Worm (Caenorhabditis elegans) whole organism, L3 larva: ENCODE results near the gene T28B11.1.

ENCODE experiments used
- ZK546.5 ChIP-seq: sonication (generic microtip); optimal IDR thresholded peaks from 2 replicates; lab custom pipeline; 2017; ENCODE audit warnings: missing biosample characterization, missing genetic modification characterization
- aly-2 ChIP-seq: fragments of 150-350 bp; optimal IDR thresholded peaks from 2 replicates; lab custom pipeline; 2014; ENCODE audit warnings: missing biosample characterization, missing genetic modification characterization
- ama-1 ChIP-seq: fragments of 150-350 bp; optimal IDR thresholded peaks from 2 replicates; lab custom pipeline; 2018
- ceh-28 ChIP-seq: fragments of 150-350 bp; optimal IDR thresholded peaks from 2 replicates; lab custom pipeline; 2014; ENCODE audit warnings: missing biosample characterization, missing genetic modification reagents, missing genetic modification characterization
- ceh-9 ChIP-seq: sonication (generic microtip); optimal IDR thresholded peaks from 2 replicates; lab custom pipeline; 2018; ENCODE audit warnings: missing biosample characterization, missing genetic modification characterization
- daf-12 ChIP-seq: fragments of 150-350 bp; optimal IDR thresholded peaks from 2 replicates; lab custom pipeline; 2014; ENCODE audit warnings: missing biosample characterization, missing genetic modification reagents, missing genetic modification characterization
- egl-27 ChIP-seq: sonication (generic microtip); optimal IDR thresholded peaks from 4 replicates; lab custom pipeline; 2017; ENCODE audit warnings: missing biosample characterization, missing genetic modification reagents, missing genetic modification characterization
- egl-5 ChIP-seq: fragments of 150-350 bp; optimal IDR thresholded peaks from 2 replicates; lab custom pipeline; 2017; ENCODE audit warnings: missing biosample characterization, missing genetic modification reagents, missing genetic modification characterization, inconsistent platforms
- elt-1 ChIP-seq: fragments of 150-350 bp; optimal IDR thresholded peaks from 2 replicates; lab custom pipeline; 2014; ENCODE audit warnings: missing biosample characterization, missing genetic modification characterization
- elt-2 ChIP-seq: sonication (generic microtip); optimal IDR thresholded peaks from 2 replicates; lab custom pipeline; 2016; ENCODE audit warnings: missing genetic modification reagents, mild to moderate bottlenecking, missing genetic modification characterization, missing compliant biosample characterization
- elt-3 ChIP-seq, 3 experiments: fragments of 150-350 bp in 1 of 3; sonication (generic microtip) in 2 of 3; optimal IDR thresholded peaks; 2 replicates in 2 of 3; 4 replicates in 1 of 3; lab custom pipeline; 2014 to 2017; ENCODE audit warnings: missing biosample characterization in 3 of 3, missing genetic modification characterization in 3 of 3
- eor-1 ChIP-seq, 2 experiments: fragments of 150-350 bp; optimal IDR thresholded peaks; 2 replicates each; lab custom pipeline; 2014 to 2018; ENCODE audit warnings: missing biosample characterization in 2 of 2, missing genetic modification characterization in 2 of 2
- fkh-10 ChIP-seq: sonication (generic microtip); optimal IDR thresholded peaks from 2 replicates; lab custom pipeline; 2017; ENCODE audit warnings: missing biosample characterization, missing genetic modification reagents, missing genetic modification characterization
- fkh-2 ChIP-seq: fragments of 150-350 bp; optimal IDR thresholded peaks from 2 replicates; lab custom pipeline; 2014; ENCODE audit warnings: missing biosample characterization, missing genetic modification reagents, missing genetic modification characterization
- fos-1 ChIP-seq: fragments of 150-350 bp; optimal IDR thresholded peaks from 2 replicates; lab custom pipeline; 2014; ENCODE audit warnings: missing biosample characterization, missing genetic modification characterization
- jun-1 ChIP-seq: fragments of 150-350 bp; optimal IDR thresholded peaks from 2 replicates; lab custom pipeline; 2014; ENCODE audit warnings: missing biosample characterization, missing genetic modification reagents, missing genetic modification characterization
- lin-15B ChIP-seq: fragments of 150-350 bp; optimal IDR thresholded peaks from 2 replicates; lab custom pipeline; 2014; ENCODE audit warnings: missing biosample characterization, missing genetic modification characterization
- lin-39 ChIP-seq: fragments of 150-350 bp; optimal IDR thresholded peaks from 2 replicates; lab custom pipeline; 2018; ENCODE audit warnings: missing biosample characterization, missing genetic modification reagents, missing genetic modification characterization
- lsy-12 ChIP-seq: sonication (generic microtip); optimal IDR thresholded peaks from 2 replicates; lab custom pipeline; 2016; ENCODE audit warnings: mild to moderate bottlenecking, missing genetic modification characterization, missing compliant biosample characterization
- nfya-1 ChIP-seq: sonication (generic microtip); optimal IDR thresholded peaks from 2 replicates; lab custom pipeline; 2017; ENCODE audit warnings: missing genetic modification characterization, mild to moderate bottlenecking, missing compliant biosample characterization, antibody characterized with exemption, moderate library complexity; ENCODE audit not compliant: insufficient read depth
- nhr-11 ChIP-seq: fragments of 150-350 bp; optimal IDR thresholded peaks from 2 replicates; lab custom pipeline; 2014; ENCODE audit warnings: missing biosample characterization, missing genetic modification characterization
- nhr-12 ChIP-seq: fragments of 150-350 bp; optimal IDR thresholded peaks from 2 replicates; lab custom pipeline; 2014; ENCODE audit warnings: missing biosample characterization, missing genetic modification characterization
- nhr-23 ChIP-seq: fragments of 150-350 bp; optimal IDR thresholded peaks from 2 replicates; lab custom pipeline; 2014; ENCODE audit warnings: missing biosample characterization, missing genetic modification reagents, missing genetic modification characterization
- nhr-237 ChIP-seq: fragments of 150-350 bp; optimal IDR thresholded peaks from 2 replicates; lab custom pipeline; 2014; ENCODE audit warnings: missing biosample characterization, missing genetic modification characterization
- nhr-43 ChIP-seq: sonication (generic microtip); optimal IDR thresholded peaks from 2 replicates; lab custom pipeline; 2016; ENCODE audit warnings: mild to moderate bottlenecking, missing genetic modification characterization, missing compliant biosample characterization; ENCODE audit not compliant: poor library complexity, severe bottlenecking
- nhr-67 ChIP-seq: fragments of 150-350 bp; optimal IDR thresholded peaks from 2 replicates; lab custom pipeline; 2014; ENCODE audit warnings: missing biosample characterization, missing genetic modification characterization
- nhr-76 ChIP-seq: fragments of 150-350 bp; sonication (generic microtip); optimal IDR thresholded peaks from 5 replicates; lab custom pipeline; 2014; ENCODE audit warnings: missing biosample characterization, missing genetic modification characterization
- pha-4 ChIP-seq: fragments of 150-350 bp; optimal IDR thresholded peaks from 2 replicates; lab custom pipeline; 2014; ENCODE audit warnings: missing biosample characterization, missing genetic modification reagents, missing genetic modification characterization
- pqm-1 ChIP-seq: fragments of 150-350 bp; optimal IDR thresholded peaks from 2 replicates; lab custom pipeline; 2017; ENCODE audit warnings: missing biosample characterization, missing genetic modification characterization, inconsistent platforms
- sea-2 ChIP-seq: fragments of 150-350 bp; sonication (generic microtip); optimal IDR thresholded peaks from 4 replicates; lab custom pipeline; 2014; ENCODE audit warnings: missing biosample characterization, missing genetic modification reagents, missing genetic modification characterization
- skn-1 ChIP-seq: fragments of 150-350 bp; optimal IDR thresholded peaks from 2 replicates; lab custom pipeline; 2014; ENCODE audit warnings: missing biosample characterization, missing genetic modification characterization
- tbx-2 ChIP-seq: sonication (generic microtip); optimal IDR thresholded peaks from 2 replicates; lab custom pipeline; 2016; ENCODE audit warnings: mild to moderate bottlenecking, missing genetic modification characterization, missing compliant biosample characterization
- unc-39 ChIP-seq: sonication (generic microtip); optimal IDR thresholded peaks from 4 replicates; lab custom pipeline; 2017; ENCODE audit warnings: missing biosample characterization, missing genetic modification characterization
- unc-62 ChIP-seq: fragments of 150-350 bp; sonication (generic microtip); optimal IDR thresholded peaks from 4 replicates; lab custom pipeline; 2014; ENCODE audit warnings: missing biosample characterization, missing genetic modification reagents, missing genetic modification characterization

The T28B11.1 gene

DNA sequence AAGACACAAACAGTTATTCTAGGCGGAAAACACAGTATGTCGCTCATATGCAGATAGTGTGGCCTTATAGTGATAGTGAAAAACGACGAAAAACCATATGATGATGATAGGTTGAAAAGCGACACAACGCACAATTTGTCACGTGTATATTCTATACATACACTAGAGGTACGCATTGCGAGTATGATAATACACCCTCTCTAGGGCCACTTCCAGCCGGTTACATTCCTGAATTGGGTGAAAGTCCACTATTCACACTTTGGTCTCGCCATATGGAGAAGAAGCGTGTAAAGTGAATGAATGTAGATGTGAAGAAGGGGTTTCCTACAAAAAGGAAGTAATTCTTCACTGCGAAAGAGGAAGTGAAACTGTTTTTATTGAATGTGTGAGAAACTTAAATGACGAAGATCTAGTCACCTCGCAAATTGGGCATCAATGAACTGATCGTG is 2.7 kb downstream of the T28B11.1 start (continued):
- TF ChIP-seq nhr-76 (no peak), nhr-11 (no peak), nhr-12 (tag; lab: Kevin White, UChicago) (no peak), ceh-28 (tag; lab: Kevin White, UChicago) (peak; percentile 59), ama-1 (no peak)

ce11 chrV:10727651-10728050 is 4.6 kb downstream of the T28B11.1 start:
- no peak for TF ChIP-seq fkh-2 (tag; lab: Kevin White, UChicago)
- TF ChIP-seq nhr-12 (tag; lab: Kevin White, UChicago) = no peak
- TF ChIP-seq unc-62 (GFP tag; lab: Kevin White, UChicago) = peak; percentile 92
- no peak for TF ChIP-seq nhr-76
- no peak for TF ChIP-seq elt-3 (tag; optimal IDR thresholded peaks at IDR 0.05; lab: Kevin White, UChicago)
- peak; percentile 71 for TF ChIP-seq egl-5 (tag; lab: Kevin White, UChicago)
- peak; percentile 25 for TF ChIP-seq ceh-28 (tag; lab: Kevin White, UChicago)
- TF ChIP-seq elt-1 (tag; lab: Kevin White, UChicago) = no peak
- no peak for TF ChIP-seq unc-39 (tag; lab: Kevin White, UChicago)
- TF ChIP-seq egl-27 (tag; lab: Kevin White, UChicago) = no peak
- TF ChIP-seq lin-39 (tag; lab: Kevin White, UChicago) = peak; percentile 89
- TF ChIP-seq nhr-11 = peak; percentile 72
- TF ChIP-seq nhr-23 = peak; percentile 61
- TF ChIP-seq ZK546.5 (tag; lab: Kevin White, UChicago) = no peak
- TF ChIP-seq nhr-237 = no peak
- TF ChIP-seq nhr-43 (tag; lab: Kevin White, UChicago) = peak; percentile 39
- no peak for TF ChIP-seq fkh-10
- TF ChIP-seq nfya-1 (tag; lab: Kevin White, UChicago) = peak; percentile 61
- no peak for TF ChIP-seq aly-2

- TF ChIP-seq pqm-1 (tag; lab: Kevin White, UChicago) (peak; percentile 39), elt-2 (peak; percentile 93), jun-1 (peak; percentile 41), pha-4 (tag; lab: Kevin White, UChicago) (peak; percentile 53), fkh-2 (tag; lab: Kevin White, UChicago) (no peak), eor-1 (tag; optimal IDR thresholded peaks at IDR 0.05; lab: Kevin White, UChicago) (no peak), ceh-28 (tag; lab: Kevin White, UChicago) (no peak), skn-1 (peak; percentile 10)
Measured at ce11 chrV:10726691-10727090, 5.5 kb downstream of the T28B11.1 start.

DNA sequence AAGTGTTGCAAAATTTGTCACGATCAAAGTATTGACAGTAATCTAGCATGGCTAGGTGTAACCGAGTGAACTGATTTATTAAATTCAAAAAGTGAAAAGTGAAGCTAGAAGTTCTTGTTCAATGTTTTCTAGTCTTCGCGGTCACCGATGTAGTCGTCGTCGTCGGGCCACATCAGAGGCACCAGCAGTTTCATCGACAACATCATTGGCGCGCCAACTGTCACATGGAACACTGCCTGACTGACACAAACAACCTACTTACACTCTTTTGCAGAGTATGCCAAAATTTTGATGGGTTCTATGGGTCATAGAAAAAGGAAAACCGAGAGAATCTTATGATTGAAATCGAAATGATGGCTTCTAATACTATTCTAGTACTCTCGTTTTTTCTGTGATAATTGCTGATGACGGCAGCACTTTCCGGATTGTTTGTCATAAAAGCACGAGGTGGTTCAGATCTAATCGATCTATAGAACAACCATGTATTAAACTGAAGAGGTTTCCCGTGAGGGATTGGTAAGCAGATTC is 6.7 kb downstream of the T28B11.1 start:
- TF ChIP-seq daf-12 = no peak
- no peak for TF ChIP-seq elt-3 (tag; optimal IDR thresholded peaks at IDR 0.05; lab: Kevin White, UChicago)
- no peak for TF ChIP-seq nhr-237
- TF ChIP-seq ceh-9 (tag; lab: Kevin White, UChicago) = no peak
- TF ChIP-seq elt-2 = no peak
- no peak for TF ChIP-seq nhr-11
- no peak for TF ChIP-seq tbx-2
- no peak for TF ChIP-seq nfya-1 (tag; lab: Kevin White, UChicago)
- no peak for TF ChIP-seq ama-1
- no peak for TF ChIP-seq nhr-23
- TF ChIP-seq lin-39 (tag; lab: Kevin White, UChicago) = no peak
- TF ChIP-seq lsy-12 (tag; lab: Kevin White, UChicago) = no peak
- TF ChIP-seq lin-15B (tag; lab: Kevin White, UChicago) = no peak
- TF ChIP-seq nhr-67 = no peak
- no peak for TF ChIP-seq fos-1 (tag; lab: Kevin White, UChicago)
- no peak for TF ChIP-seq sea-2 (GFP tag; lab: Kevin White, UChicago)
- no peak for TF ChIP-seq fkh-2 (tag; lab: Kevin White, UChicago)
- TF ChIP-seq, all 47 proteins: peak for 0

DNA sequence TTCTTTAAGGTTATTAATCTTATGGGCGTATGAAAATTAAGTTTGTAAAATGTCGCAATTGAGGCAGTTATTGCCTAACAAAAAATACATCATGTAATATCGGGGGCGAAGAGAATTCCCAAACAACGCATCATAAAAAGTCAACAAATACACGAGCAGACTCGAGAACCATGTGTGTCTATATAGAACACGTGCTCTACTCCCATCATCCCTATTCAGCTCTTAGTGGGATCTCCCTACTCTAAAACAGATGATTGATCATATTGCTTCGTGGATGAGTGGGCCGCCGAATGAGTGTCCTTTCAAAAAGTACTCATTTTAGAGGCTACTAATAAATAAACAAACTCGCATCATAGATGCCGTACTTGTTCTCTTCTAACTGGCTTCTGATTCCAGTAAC is 7.8 kb downstream of the T28B11.1 start:
- TF ChIP-seq pha-4 (tag; lab: Kevin White, UChicago) (peak; percentile 70), nhr-12 (tag; lab: Kevin White, UChicago) (no peak), egl-5 (tag; lab: Kevin White, UChicago) (peak; percentile 36)
